Worm (Caenorhabditis elegans) whole organism, late embryonic: Measurements from ENCODE around the gene B0361.3.

Experiments
- F13H6.1 ChIP-seq: sonication (generic microtip); optimal IDR thresholded peaks from 2 replicates; lab custom pipeline; 2016; ENCODE audit warnings: missing genetic modification characterization, missing compliant biosample characterization
- K02D7.2 ChIP-seq: sonication (generic microtip); optimal IDR thresholded peaks from 2 replicates; lab custom pipeline; 2017; ENCODE audit warnings: mild to moderate bottlenecking, missing genetic modification characterization, missing compliant biosample characterization
- K09A11.1 ChIP-seq: sonication (generic microtip); optimal IDR thresholded peaks from 2 replicates; lab custom pipeline; 2017; ENCODE audit warnings: antibody characterized with exemption, mild to moderate bottlenecking, missing genetic modification characterization, missing compliant biosample characterization; ENCODE audit not compliant: insufficient read depth
- T23F11.4 ChIP-seq: fragments of 200-800 bp; sonication (Bioruptor generic); optimal IDR thresholded peaks from 2 replicates; lab custom pipeline; 2018; ENCODE audit warnings: mild to moderate bottlenecking, missing genetic modification characterization, missing compliant biosample characterization
- ahr-1 ChIP-seq: sonication (generic microtip); optimal IDR thresholded peaks from 2 replicates; lab custom pipeline; 2016; ENCODE audit warnings: missing genetic modification characterization, missing compliant biosample characterization
- ceh-14 ChIP-seq: sonication (generic microtip); optimal IDR thresholded peaks from 2 replicates; lab custom pipeline; 2016; ENCODE audit warnings: missing genotype, missing genetic modification characterization, missing compliant biosample characterization
- ceh-19 ChIP-seq: fragments of 200-800 bp; sonication (Bioruptor generic); optimal IDR thresholded peaks from 2 replicates; lab custom pipeline; 2018; ENCODE audit warnings: mild to moderate bottlenecking, missing genetic modification characterization, missing compliant biosample characterization
- ceh-2 ChIP-seq: sonication (generic microtip); optimal IDR thresholded peaks from 2 replicates; lab custom pipeline; 2016; ENCODE audit warnings: missing genotype, missing genetic modification characterization, missing compliant biosample characterization
- ceh-24 ChIP-seq: sonication (generic microtip); optimal IDR thresholded peaks from 2 replicates; lab custom pipeline; 2016; ENCODE audit warnings: mild to moderate bottlenecking, missing genetic modification characterization, missing compliant biosample characterization
- ceh-30 ChIP-seq: fragments of 150-350 bp; optimal IDR thresholded peaks from 2 replicates; lab custom pipeline; 2014; ENCODE audit warnings: missing biosample characterization, missing genetic modification characterization
- ceh-31 ChIP-seq: sonication (generic microtip); optimal IDR thresholded peaks from 2 replicates; lab custom pipeline; 2016; ENCODE audit warnings: missing genetic modification characterization, missing compliant biosample characterization
- ceh-34 ChIP-seq: sonication (generic microtip); optimal IDR thresholded peaks from 2 replicates; lab custom pipeline; 2016; ENCODE audit warnings: mild to moderate bottlenecking, missing genetic modification characterization, missing compliant biosample characterization
- ceh-6 ChIP-seq: fragments of 200-800 bp; sonication (Bioruptor generic); optimal IDR thresholded peaks from 2 replicates; lab custom pipeline; 2018; ENCODE audit warnings: mild to moderate bottlenecking, missing genetic modification characterization, missing compliant biosample characterization
- ceh-9 ChIP-seq: sonication (generic microtip); optimal IDR thresholded peaks from 2 replicates; lab custom pipeline; 2016; ENCODE audit warnings: mild to moderate bottlenecking, missing genetic modification characterization, inconsistent platforms, missing compliant biosample characterization
- che-1 ChIP-seq: sonication (generic microtip); optimal IDR thresholded peaks from 2 replicates; lab custom pipeline; 2016; ENCODE audit warnings: mild to moderate bottlenecking, missing genetic modification characterization, missing compliant biosample characterization
- elt-2 ChIP-seq: sonication (generic microtip); optimal IDR thresholded peaks from 2 replicates; lab custom pipeline; 2016; ENCODE audit warnings: missing genetic modification reagents, missing genetic modification characterization, missing compliant biosample characterization
- fax-1 ChIP-seq: sonication (generic microtip); optimal IDR thresholded peaks from 2 replicates; lab custom pipeline; 2016; ENCODE audit warnings: missing genotype, missing genetic modification characterization, missing compliant biosample characterization
- fkh-10 ChIP-seq: fragments of 150-350 bp; optimal IDR thresholded peaks from 2 replicates; lab custom pipeline; 2014; ENCODE audit warnings: missing biosample characterization, missing genetic modification reagents, missing genetic modification characterization
- fkh-6 ChIP-seq: sonication (generic microtip); optimal IDR thresholded peaks from 2 replicates; lab custom pipeline; 2016; ENCODE audit warnings: missing genetic modification characterization, missing compliant biosample characterization
- hlh-13 ChIP-seq: fragments of 200-800 bp; sonication (Bioruptor generic); optimal IDR thresholded peaks from 2 replicates; lab custom pipeline; 2018; ENCODE audit warnings: mild to moderate bottlenecking, missing genetic modification characterization, missing compliant biosample characterization
- hlh-15 ChIP-seq: sonication (generic microtip); optimal IDR thresholded peaks from 2 replicates; lab custom pipeline; 2016; ENCODE audit warnings: missing genetic modification characterization, missing compliant biosample characterization
- hlh-6 ChIP-seq: sonication (generic microtip); optimal IDR thresholded peaks from 2 replicates; lab custom pipeline; 2016; ENCODE audit warnings: missing genotype, missing genetic modification characterization, missing compliant biosample characterization
- hlh-8 ChIP-seq: sonication (generic microtip); optimal IDR thresholded peaks from 2 replicates; lab custom pipeline; 2016; ENCODE audit warnings: missing genotype, missing genetic modification characterization, missing compliant biosample characterization
- lim-6 ChIP-seq: sonication (generic microtip); optimal IDR thresholded peaks from 2 replicates; lab custom pipeline; 2016; ENCODE audit warnings: missing genetic modification characterization, missing compliant biosample characterization
- lin-11 ChIP-seq: fragments of 200-800 bp; sonication (Bioruptor generic); optimal IDR thresholded peaks from 2 replicates; lab custom pipeline; 2018; ENCODE audit warnings: mild to moderate bottlenecking, missing genetic modification characterization, missing compliant biosample characterization
- nhr-11 ChIP-seq: fragments of 150-350 bp; optimal IDR thresholded peaks from 2 replicates; lab custom pipeline; 2014; ENCODE audit warnings: missing biosample characterization, missing genetic modification characterization
- nhr-232 ChIP-seq: sonication (generic microtip); optimal IDR thresholded peaks from 2 replicates; lab custom pipeline; 2016; ENCODE audit warnings: missing genetic modification characterization, missing compliant biosample characterization
- npax-4 ChIP-seq: sonication (generic microtip); optimal IDR thresholded peaks from 2 replicates; lab custom pipeline; 2016; ENCODE audit warnings: missing genetic modification characterization, missing compliant biosample characterization
- pag-3 ChIP-seq: sonication (generic microtip); optimal IDR thresholded peaks from 2 replicates; lab custom pipeline; 2016; ENCODE audit warnings: missing compliant biosample characterization, missing genetic modification characterization, borderline replicate concordance
- pax-1 ChIP-seq: fragments of 150-350 bp; optimal IDR thresholded peaks from 2 replicates; lab custom pipeline; 2014; ENCODE audit warnings: missing biosample characterization, missing genetic modification characterization
- pha-2 ChIP-seq: sonication (generic microtip); optimal IDR thresholded peaks from 2 replicates; lab custom pipeline; 2017; ENCODE audit warnings: mild to moderate bottlenecking, missing genetic modification characterization, missing compliant biosample characterization
- pros-1 ChIP-seq: fragments of 150-350 bp; optimal IDR thresholded peaks from 2 replicates; lab custom pipeline; 2014; ENCODE audit warnings: missing biosample characterization, missing genetic modification reagents, missing genetic modification characterization
- rnt-1 ChIP-seq: sonication (generic microtip); optimal IDR thresholded peaks from 2 replicates; lab custom pipeline; 2016; ENCODE audit warnings: missing genetic modification characterization, missing compliant biosample characterization
- sox-2 ChIP-seq: fragments of 200-800 bp; sonication (Bioruptor generic); IDR thresholded peaks from 2 replicates; pipeline ENCODE4 v1.3.6; 2022; ENCODE audit warnings: missing genetic modification reagents, missing genetic modification characterization, missing compliant biosample characterization
- syd-9 ChIP-seq: sonication (generic microtip); optimal IDR thresholded peaks from 2 replicates; lab custom pipeline; 2016; ENCODE audit warnings: mild to moderate bottlenecking, missing genetic modification characterization, moderate library complexity, missing compliant biosample characterization
- tbx-2 ChIP-seq: sonication (generic microtip); optimal IDR thresholded peaks from 2 replicates; lab custom pipeline; 2016; ENCODE audit warnings: missing genetic modification characterization, missing compliant biosample characterization
- ttx-3 ChIP-seq: sonication (generic microtip); optimal IDR thresholded peaks from 2 replicates; lab custom pipeline; 2016; ENCODE audit warnings: missing genetic modification reagents, missing genetic modification characterization, missing compliant biosample characterization

Gene B0361.3

ce11 chrIII:7314927-7315547 lies 33.8 kb downstream of the B0361.3 start, which contains the start of gene nspg-6:
TSS of gene nspg-6 (minus strand) at chrIII:7314977.
- TF ChIP-seq hlh-13 (GFP tag; lab: Kevin White, UChicago), result no peak

- peak; percentile 33 for TF ChIP-seq ceh-19
- TF ChIP-seq lim-6 (tag; lab: Kevin White, UChicago), result no peak
- TF ChIP-seq ceh-14 (tag; lab: Kevin White, UChicago), result no peak
- no peak for TF ChIP-seq tbx-2
- no peak for TF ChIP-seq ceh-34
- TF ChIP-seq pax-1, result peak; percentile 14
- TF ChIP-seq rnt-1 (tag; lab: Kevin White, UChicago), result no peak
- no peak for TF ChIP-seq pros-1 (tag; lab: Kevin White, UChicago)
Observed at ce11 chrIII:7317354-7317753, 36.1 kb downstream of the B0361.3 start.

ce11 chrIII:7319390-7319789 lies 38.1 kb downstream of the B0361.3 start, which contains the start of gene F56C9.8:
TSS of gene F56C9.8 (minus strand) at chrIII:7319509.
- TF ChIP-seq hlh-13 (GFP tag; lab: Kevin White, UChicago) (no peak), pha-2 (tag; lab: Kevin White, UChicago) (no peak), che-1 (tag; lab: Kevin White, UChicago) (no peak), elt-2 (no peak), sox-2 (GFP tag; lab: Robert Waterston, UW) (no peak), K02D7.2 (no peak), fax-1 (tag; lab: Kevin White, UChicago) (no peak), ceh-31 (tag; lab: Kevin White, UChicago) (no peak), hlh-8 (tag; lab: Kevin White, UChicago) (no peak), ceh-2 (tag; lab: Kevin White, UChicago) (no peak), ceh-19 (no peak), rnt-1 (tag; lab: Kevin White, UChicago) (no peak), nhr-232 (no peak), fkh-6 (tag; lab: Kevin White, UChicago) (no peak), ceh-6 (GFP tag; lab: Kevin White, UChicago) (no peak), nhr-11 (tag; lab: Kevin White, UChicago) (no peak)

- TF ChIP-seq ceh-30 (tag; lab: Kevin White, UChicago) (no peak), T23F11.4 (GFP tag; lab: Kevin White, UChicago) (no peak), ceh-24 (tag; lab: Kevin White, UChicago) (no peak)
Observed at ce11 chrIII:7322018-7322417, 40.8 kb downstream of the B0361.3 start.

- TF ChIP-seq F13H6.1 (tag; lab: Kevin White, UChicago) (no peak), hlh-6 (tag; lab: Kevin White, UChicago) (no peak), K09A11.1 (no peak), T23F11.4 (GFP tag; lab: Kevin White, UChicago) (no peak), fkh-10 (no peak)
Observed at ce11 chrIII:7323331-7323730, 42.1 kb downstream of the B0361.3 start.

ce11 chrIII:7329155-7329732 lies 48.0 kb downstream of the B0361.3 start, which contains the start of gene lab-2:
TSS of gene lab-2 (minus strand) at chrIII:7329607.
- no peak for TF ChIP-seq hlh-15

ce11 chrIII:7331671-7332070 lies 50.4 kb downstream of the B0361.3 start:
- TF ChIP-seq fkh-6 (tag; lab: Kevin White, UChicago), result no peak
- no peak for TF ChIP-seq ceh-9 (tag; lab: Kevin White, UChicago)
- no peak for TF ChIP-seq lin-11 (tag; lab: Kevin White, UChicago)
- no peak for TF ChIP-seq npax-4 (tag; lab: Kevin White, UChicago)
- no peak for TF ChIP-seq ahr-1
- no peak for TF ChIP-seq ttx-3 (tag; lab: Kevin White, UChicago)
- no peak for TF ChIP-seq pag-3 (tag; lab: Kevin White, UChicago)
- TF ChIP-seq K02D7.2, result no peak
- no peak for TF ChIP-seq syd-9 (tag; lab: Kevin White, UChicago)
- no peak for TF ChIP-seq ceh-24 (tag; lab: Kevin White, UChicago)
- TF ChIP-seq fax-1 (tag; lab: Kevin White, UChicago), result no peak
- TF ChIP-seq, all 69 proteins: peak for 0
